Worm (Caenorhabditis elegans) whole organism, L1 larva: ENCODE data around the gene spt-5.

Experiments used
- C16A3.4 ChIP-seq: fragments of 150-350 bp; optimal IDR thresholded peaks from 2 replicates; lab custom pipeline; 2014; ENCODE audit warnings: missing biosample characterization, missing genetic modification characterization
- C34B4.2 ChIP-seq: sonication (generic microtip); optimal IDR thresholded peaks from 2 replicates; lab custom pipeline; 2017; ENCODE audit warnings: mild to moderate bottlenecking, missing genetic modification characterization, missing compliant biosample characterization
- F16B12.6 ChIP-seq: fragments of 150-350 bp; optimal IDR thresholded peaks from 2 replicates; lab custom pipeline; 2014; ENCODE audit warnings: missing biosample characterization, missing genetic modification characterization
- alr-1 ChIP-seq: fragments of 200-800 bp; sonication (Bioruptor generic); optimal IDR thresholded peaks from 2 replicates; lab custom pipeline; 2018; ENCODE audit warnings: borderline replicate concordance, mild to moderate bottlenecking, missing genetic modification characterization, missing compliant biosample characterization
- ama-1 ChIP-seq: fragments of 150-350 bp; optimal IDR thresholded peaks from 2 replicates; lab custom pipeline; 2014
- blmp-1 ChIP-seq: fragments of 150-350 bp; optimal IDR thresholded peaks from 2 replicates; lab custom pipeline; 2014; ENCODE audit warnings: missing biosample characterization, missing genetic modification characterization
- ceh-8 ChIP-seq: fragments of 200-800 bp; sonication (Bioruptor generic); optimal IDR thresholded peaks from 2 replicates; lab custom pipeline; 2018; ENCODE audit warnings: mild to moderate bottlenecking, missing genetic modification characterization, moderate library complexity, missing compliant biosample characterization
- ceh-90 ChIP-seq: sonication (generic microtip); optimal IDR thresholded peaks from 2 replicates; lab custom pipeline; 2016; ENCODE audit warnings: missing genetic modification characterization, missing compliant biosample characterization
- ces-1 ChIP-seq: fragments of 150-350 bp; optimal IDR thresholded peaks from 2 replicates; lab custom pipeline; 2014; ENCODE audit warnings: missing biosample characterization, missing genetic modification reagents, missing genetic modification characterization
- egl-13 ChIP-seq: sonication (generic microtip); optimal IDR thresholded peaks from 2 replicates; lab custom pipeline; 2016; ENCODE audit warnings: missing genotype, missing genetic modification reagents, missing genetic modification characterization, missing compliant biosample characterization
- egl-27 ChIP-seq, 2 experiments: fragments of 150-350 bp in 1 of 2; sonication (generic microtip); optimal IDR thresholded peaks; 3 replicates each; lab custom pipeline; 2017 to 2018; ENCODE audit warnings: missing biosample characterization in 2 of 2, missing genetic modification characterization in 2 of 2, missing genetic modification reagents in 2 of 2
- elt-2 ChIP-seq: sonication (generic microtip); optimal IDR thresholded peaks from 2 replicates; lab custom pipeline; 2016; ENCODE audit warnings: missing genetic modification characterization, mild to moderate bottlenecking, inconsistent platforms, missing compliant biosample characterization, missing genetic modification reagents
- elt-3 ChIP-seq, 6 experiments: fragments of 150-350 bp in 1 of 6; sonication (generic microtip); optimal IDR thresholded peaks; 2 replicates each; lab custom pipeline; 2017 to 2018; ENCODE audit warnings: missing biosample characterization in 6 of 6, missing genetic modification characterization in 6 of 6, inconsistent platforms in 1 of 6
- fkh-10 ChIP-seq: sonication (generic microtip); optimal IDR thresholded peaks from 2 replicates; lab custom pipeline; 2017; ENCODE audit warnings: missing biosample characterization, missing genetic modification reagents, missing genetic modification characterization
- fkh-4 ChIP-seq: sonication (generic microtip); optimal IDR thresholded peaks from 2 replicates; lab custom pipeline; 2016; ENCODE audit warnings: missing compliant biosample characterization, missing genetic modification characterization, borderline replicate concordance
- hlh-4 ChIP-seq: sonication (generic microtip); optimal IDR thresholded peaks from 2 replicates; lab custom pipeline; 2016; ENCODE audit warnings: mild to moderate bottlenecking, missing genetic modification characterization, missing compliant biosample characterization
- hpl-2 ChIP-seq: fragments of 150-350 bp; optimal IDR thresholded peaks from 2 replicates; lab custom pipeline; 2014; ENCODE audit warnings: missing biosample characterization, missing genetic modification reagents, missing genetic modification characterization
- irx-1 ChIP-seq: sonication (generic microtip); optimal IDR thresholded peaks from 2 replicates; lab custom pipeline; 2016; ENCODE audit warnings: missing genetic modification characterization, missing compliant biosample characterization
- jun-1 ChIP-seq: fragments of 150-350 bp; optimal IDR thresholded peaks from 2 replicates; lab custom pipeline; 2014; ENCODE audit warnings: missing biosample characterization, missing genetic modification reagents, missing genetic modification characterization
- lin-14 ChIP-seq: fragments of 200-800 bp; sonication (Bioruptor generic); optimal IDR thresholded peaks from 2 replicates; lab custom pipeline; 2018; ENCODE audit warnings: mild to moderate bottlenecking, missing genetic modification characterization, moderate library complexity, missing compliant biosample characterization
- lin-15B ChIP-seq: fragments of 150-350 bp; sonication (generic microtip); optimal IDR thresholded peaks from 3 replicates; lab custom pipeline; 2014; ENCODE audit warnings: missing biosample characterization, missing genetic modification characterization
- lin-39 ChIP-seq: fragments of 150-350 bp; optimal IDR thresholded peaks from 2 replicates; lab custom pipeline; 2014; ENCODE audit warnings: missing biosample characterization, missing genetic modification reagents, missing genetic modification characterization
- lsy-2 ChIP-seq, 2 experiments: fragments of 150-350 bp; optimal IDR thresholded peaks; 2 replicates each; lab custom pipeline; 2014; ENCODE audit warnings: missing biosample characterization in 2 of 2, missing genetic modification characterization in 2 of 2
- mef-2 ChIP-seq: fragments of 150-350 bp; optimal IDR thresholded peaks from 2 replicates; lab custom pipeline; 2014; ENCODE audit warnings: missing biosample characterization, missing genetic modification characterization
- mep-1 ChIP-seq: fragments of 150-350 bp; optimal IDR thresholded peaks from 2 replicates; lab custom pipeline; 2014; ENCODE audit warnings: missing biosample characterization, missing genetic modification characterization
- nhr-11 ChIP-seq: fragments of 150-350 bp; optimal IDR thresholded peaks from 2 replicates; lab custom pipeline; 2014; ENCODE audit warnings: missing biosample characterization, missing genetic modification characterization
- nhr-20 ChIP-seq: sonication (generic microtip); optimal IDR thresholded peaks from 2 replicates; lab custom pipeline; 2016; ENCODE audit warnings: mild to moderate bottlenecking, missing genetic modification characterization, missing compliant biosample characterization
- nhr-47 ChIP-seq: sonication (generic microtip); optimal IDR thresholded peaks from 2 replicates; lab custom pipeline; 2016; ENCODE audit warnings: mild to moderate bottlenecking, missing genetic modification characterization, moderate library complexity, missing compliant biosample characterization
- nhr-71 ChIP-seq: sonication (generic microtip); optimal IDR thresholded peaks from 2 replicates; lab custom pipeline; 2016; ENCODE audit warnings: mild to moderate bottlenecking, missing genetic modification characterization, moderate library complexity, missing compliant biosample characterization
- nhr-76 ChIP-seq: sonication (generic microtip); optimal IDR thresholded peaks from 2 replicates; lab custom pipeline; 2017; ENCODE audit warnings: missing biosample characterization, missing genetic modification characterization
- nhr-77 ChIP-seq: fragments of 150-350 bp; optimal IDR thresholded peaks from 2 replicates; lab custom pipeline; 2014; ENCODE audit warnings: missing biosample characterization, missing genetic modification characterization
- nhr-84 ChIP-seq: sonication (generic microtip); optimal IDR thresholded peaks from 2 replicates; lab custom pipeline; 2017; ENCODE audit warnings: missing biosample characterization, missing genetic modification characterization
- nhr-90 ChIP-seq: sonication (generic microtip); optimal IDR thresholded peaks from 2 replicates; lab custom pipeline; 2016; ENCODE audit warnings: mild to moderate bottlenecking, missing genetic modification characterization, missing compliant biosample characterization; ENCODE audit not compliant: poor library complexity
- rnt-1 ChIP-seq: sonication (generic microtip); optimal IDR thresholded peaks from 2 replicates; lab custom pipeline; 2016; ENCODE audit warnings: mild to moderate bottlenecking, missing genetic modification characterization, moderate library complexity, missing compliant biosample characterization
- skn-1 ChIP-seq: fragments of 150-350 bp; optimal IDR thresholded peaks from 2 replicates; lab custom pipeline; 2014; ENCODE audit warnings: missing biosample characterization, missing genetic modification characterization
- snu-23 ChIP-seq: sonication (generic microtip); optimal IDR thresholded peaks from 2 replicates; lab custom pipeline; 2016; ENCODE audit warnings: missing genetic modification characterization, missing compliant biosample characterization
- sup-37 ChIP-seq: fragments of 200-800 bp; sonication (Bioruptor generic); optimal IDR thresholded peaks from 2 replicates; lab custom pipeline; 2018; ENCODE audit warnings: mild to moderate bottlenecking, missing genetic modification characterization, missing compliant biosample characterization
- tlp-1 ChIP-seq: fragments of 150-350 bp; optimal IDR thresholded peaks from 2 replicates; lab custom pipeline; 2014; ENCODE audit warnings: missing biosample characterization, missing genetic modification characterization
- unc-130 ChIP-seq: fragments of 150-350 bp; optimal IDR thresholded peaks from 2 replicates; lab custom pipeline; 2017; ENCODE audit warnings: missing biosample characterization, missing genetic modification characterization, inconsistent platforms
- unc-30 ChIP-seq: sonication (generic microtip); optimal IDR thresholded peaks from 2 replicates; lab custom pipeline; 2017; ENCODE audit warnings: missing biosample characterization, missing genetic modification characterization
- unc-62 ChIP-seq: fragments of 150-350 bp; optimal IDR thresholded peaks from 2 replicates; lab custom pipeline; 2014; ENCODE audit warnings: missing biosample characterization, missing genetic modification reagents, missing genetic modification characterization
- unc-98 ChIP-seq: fragments of 200-800 bp; sonication (Bioruptor generic); IDR thresholded peaks from 2 replicates; pipeline ENCODE4 v1.3.6; 2022; ENCODE audit warnings: missing genetic modification characterization, missing compliant biosample characterization
- vab-15 ChIP-seq: sonication (generic microtip); optimal IDR thresholded peaks from 2 replicates; lab custom pipeline; 2017; ENCODE audit warnings: missing genotype, mild to moderate bottlenecking, missing genetic modification characterization, missing compliant biosample characterization
- xbp-1 ChIP-seq: sonication (generic microtip); optimal IDR thresholded peaks from 2 replicates; lab custom pipeline; 2016; ENCODE audit warnings: missing genetic modification characterization, missing compliant biosample characterization
- ztf-11 ChIP-seq, 2 experiments: sonication (generic microtip); optimal IDR thresholded peaks; 2 replicates each; lab custom pipeline; 2016 to 2017; ENCODE audit warnings: missing genetic modification characterization in 2 of 2, missing biosample characterization in 1 of 2, missing compliant biosample characterization in 1 of 2
- ztf-4 ChIP-seq: fragments of 150-350 bp; optimal IDR thresholded peaks from 2 replicates; lab custom pipeline; 2014; ENCODE audit warnings: missing biosample characterization, missing genetic modification characterization

The spt-5 gene

ce11 chrIV:12032383-12032782 lies 18.9 kb upstream of the spt-5 start (continued):
- peak; percentile 72 for TF ChIP-seq nhr-90
- no peak for TF ChIP-seq unc-130
- TF ChIP-seq alr-1 (tag; lab: Kevin White, UChicago), result no peak
- TF ChIP-seq unc-30, result no peak
- TF ChIP-seq ceh-8, result no peak
- no peak for TF ChIP-seq sup-37
- TF ChIP-seq nhr-20, result peak; percentile 93
- TF ChIP-seq snu-23 (GFP tag; lab: Kevin White, UChicago), result peak; percentile 95
- TF ChIP-seq tlp-1 (tag; lab: Kevin White, UChicago), result no peak
- peak; percentile 83 for TF ChIP-seq C16A3.4
- peak; percentile 95 for TF ChIP-seq lin-14 (GFP tag; lab: Kevin White, UChicago)
- no peak for TF ChIP-seq unc-62 (GFP tag; lab: Kevin White, UChicago)
- TF ChIP-seq rnt-1 (tag; lab: Kevin White, UChicago), result peak; percentile 68
- TF ChIP-seq lin-15B (tag; lab: Kevin White, UChicago), result peak; percentile 29
- TF ChIP-seq nhr-71, result peak; percentile 92
- peak; percentile 80 for TF ChIP-seq skn-1 (tag; lab: Kevin White, UChicago)
- peak; percentile 81 for TF ChIP-seq jun-1 (tag; lab: Kevin White, UChicago)
- TF ChIP-seq mef-2 (tag; lab: Kevin White, UChicago), result no peak
- no peak for TF ChIP-seq C34B4.2 (tag; lab: Kevin White, UChicago)
- no peak for TF ChIP-seq ceh-90 (tag; lab: Kevin White, UChicago)
- no peak for TF ChIP-seq vab-15 (tag; lab: Kevin White, UChicago)
- TF ChIP-seq nhr-47 (tag; lab: Kevin White, UChicago), result peak; percentile 85
- TF ChIP-seq unc-98, result no peak
- no peak for TF ChIP-seq hpl-2
- TF ChIP-seq blmp-1 (tag; lab: Kevin White, UChicago), result peak; percentile 44
- TF ChIP-seq ces-1 (GFP tag; lab: Kevin White, UChicago), result no peak
- peak; percentile 27 for TF ChIP-seq egl-13 (tag; lab: Kevin White, UChicago)
- no peak for TF ChIP-seq fkh-4 (tag; lab: Kevin White, UChicago)
- TF ChIP-seq egl-27 (tag; optimal IDR thresholded peaks at IDR 0.05; lab: Kevin White, UChicago), result no peak
- TF ChIP-seq ama-1, result peak; percentile 63
- TF ChIP-seq nhr-76 (tag; lab: Kevin White, UChicago), result no peak
- TF ChIP-seq hlh-4 (tag; lab: Kevin White, UChicago), result no peak
- TF ChIP-seq fkh-10, result no peak
- peak; percentile 32 for TF ChIP-seq irx-1 (tag; lab: Kevin White, UChicago)
- TF ChIP-seq nhr-77, result peak; percentile 63
- TF ChIP-seq lsy-2 (tag; optimal IDR thresholded peaks at IDR 0.05; lab: Kevin White, UChicago), result peak; percentile 72 to 83

ce11 chrIV:12033985-12034384 lies 17.3 kb upstream of the spt-5 start, which contains the start of gene sqst-1:
TSS of gene sqst-1 (plus strand) at chrIV:12034282.
- TF ChIP-seq nhr-11 (tag; lab: Kevin White, UChicago) (no peak), fkh-10 (no peak), nhr-76 (tag; lab: Kevin White, UChicago) (no peak), mep-1 (peak; percentile 11), nhr-20 (no peak), skn-1 (tag; lab: Kevin White, UChicago) (peak; percentile 99), nhr-84 (tag; lab: Kevin White, UChicago) (no peak), egl-13 (tag; lab: Kevin White, UChicago) (no peak), blmp-1 (tag; lab: Kevin White, UChicago) (peak; percentile 26), xbp-1 (no peak)

- TF ChIP-seq elt-3 (tag; optimal IDR thresholded peaks at IDR 0.05; lab: Kevin White, UChicago) (no peak), ztf-4 (peak; percentile 4), F16B12.6 (no peak), ztf-11 (tag; optimal IDR thresholded peaks at IDR 0.05; lab: Kevin White, UChicago) (no peak), skn-1 (tag; lab: Kevin White, UChicago) (peak; percentile 7), nhr-47 (tag; lab: Kevin White, UChicago) (no peak), unc-98 (no peak), lin-39 (tag; lab: Kevin White, UChicago) (no peak), elt-2 (no peak)
Observed at ce11 chrIV:12034776-12035175, 16.5 kb upstream of the spt-5 start.
